Fruit fly (Drosophila melanogaster): ENCODE measurements around the gene CG8032.
A peak's percentile ranks its signal among the peaks of the same experiment; 100 is the strongest.

CG8032 gene

DNA sequence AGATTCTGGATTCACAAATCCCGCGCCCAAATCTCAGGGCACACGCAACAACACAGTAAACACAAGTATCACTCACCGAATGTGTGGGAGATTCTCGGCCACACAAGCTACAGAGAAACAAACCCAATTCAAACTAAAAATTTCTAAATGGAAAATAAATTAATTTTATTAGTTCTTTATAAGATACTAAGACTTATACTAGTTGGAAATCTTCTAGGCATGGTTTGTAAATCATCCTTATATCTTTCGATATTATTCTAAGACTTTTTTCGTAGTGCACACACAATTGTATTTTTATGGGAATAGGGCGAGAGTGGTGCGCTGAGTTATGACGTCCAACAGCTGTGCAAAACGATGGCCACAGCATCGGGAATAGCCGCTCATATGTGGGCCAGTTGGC lies 44.8 kb upstream of the CG8032 start (continued):
- TF ChIP-seq lov (optimal IDR thresholded peaks at IDR 0.05): no peak
- TF ChIP-seq lov (GFP tag; IDR thresholded peaks at IDR 0.05): 0 out of 3 replicates have a peak, but pooled peaks have one; percentile 16
- peak; percentile 47; the same call in 1 of the 3 replicates for TF ChIP-seq row (GFP tag; IDR thresholded peaks at IDR 0.05)
- TF ChIP-seq CG18599 (GFP tag; optimal IDR thresholded peaks at IDR 0.05): peak; percentile 56
- TF ChIP-seq Oli (tag; optimal IDR thresholded peaks at IDR 0.05): no peak
- no peak for TF ChIP-seq MTF-1 (GFP tag; optimal IDR thresholded peaks at IDR 0.05; ENCODE audit: borderline replicate concordance)
- peak; percentile 5 for TF ChIP-seq Abd-B (GFP tag; optimal IDR thresholded peaks at IDR 0.05)
- 0 out of 2 replicates have a peak, but pooled peaks have one; percentile 18 for TF ChIP-seq Rfx (GFP tag; IDR thresholded peaks at IDR 0.05)
- peak; percentile 43 for TF ChIP-seq CG31441 (GFP tag; IDR thresholded peaks at IDR 0.05)
- TF ChIP-seq Hr51 (GFP tag; optimal IDR thresholded peaks at IDR 0.05): peak in 1 of 2 experiments; percentile 42
- no peak for TF ChIP-seq Trl (optimal IDR thresholded peaks at IDR 0.05)
- no peak for TF ChIP-seq Trl (GFP tag; optimal IDR thresholded peaks at IDR 0.05)
- 0 out of 2 replicates have a peak, but pooled peaks have one; percentile 18 for TF ChIP-seq stc (GFP tag; IDR thresholded peaks at IDR 0.05)
- no peak for TF ChIP-seq lmd (GFP tag; IDR thresholded peaks at IDR 0.05)
- no peak for TF ChIP-seq Gug (GFP tag; IDR thresholded peaks at IDR 0.05)
- TF ChIP-seq CG7839 (tag; optimal IDR thresholded peaks at IDR 0.05): peak; percentile 31
- peak; percentile 14 for TF ChIP-seq Fer3 (tag; optimal IDR thresholded peaks at IDR 0.05)
- peak; percentile 35 for TF ChIP-seq CG9215 (GFP tag; IDR thresholded peaks at IDR 0.05)
- peak; percentile 5; the same call in 1 of the 2 replicates for TF ChIP-seq slbo (GFP tag; IDR thresholded peaks at IDR 0.05)
- peak; percentile 43 for TF ChIP-seq tap (tag; optimal IDR thresholded peaks at IDR 0.05)

DNA sequence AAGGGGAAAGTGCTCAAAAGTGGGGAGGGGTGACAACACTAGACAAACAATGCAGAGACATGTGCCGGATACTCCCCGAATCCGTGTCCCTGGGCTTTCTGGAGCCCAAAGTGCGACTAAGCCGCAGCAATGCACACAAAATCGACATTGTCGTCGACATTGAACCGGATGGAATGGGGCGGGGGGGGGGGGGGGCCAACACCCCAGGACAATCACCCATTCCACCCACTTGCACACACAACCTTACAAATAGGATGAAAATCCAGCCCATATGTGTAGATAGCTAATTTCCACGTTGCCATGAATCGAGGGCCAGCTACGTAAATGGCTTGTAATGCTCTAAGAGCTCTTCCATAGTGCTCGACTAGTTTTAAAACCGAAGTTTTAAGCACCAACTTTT lies 43.2 kb upstream of the CG8032 start:
- TF ChIP-seq Hr39 (optimal IDR thresholded peaks at IDR 0.05) (peak; percentile 67), CG15073 (GFP tag; optimal IDR thresholded peaks at IDR 0.05) (no peak), CG10654 (GFP tag; optimal IDR thresholded peaks at IDR 0.05) (no peak)

DNA sequence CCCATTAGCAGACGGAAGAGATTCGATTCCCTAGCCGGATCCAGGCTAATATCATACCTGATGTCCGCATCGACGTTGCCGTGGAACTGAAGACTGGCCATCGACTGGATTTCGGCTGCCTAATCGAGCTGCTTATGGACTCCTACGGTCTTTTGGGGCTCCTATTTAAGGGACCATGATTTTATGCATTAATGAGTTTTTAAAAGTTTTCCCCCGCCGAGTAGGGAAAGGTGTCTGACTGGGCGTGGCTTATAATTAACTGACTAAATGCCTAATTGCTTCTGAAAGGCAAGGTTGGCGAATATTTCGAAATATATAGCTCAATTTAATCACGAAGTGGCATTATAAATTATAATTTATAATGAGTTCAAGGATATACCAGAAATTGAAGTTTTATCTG lies 28.1 kb upstream of the CG8032 start, which contains the start of gene Or85e:
Gene Or85e (minus strand): TSS at position 101 of the 400 bp plus-strand sequence.
- no peak for TF ChIP-seq hth (optimal IDR thresholded peaks at IDR 0.05)

DNA sequence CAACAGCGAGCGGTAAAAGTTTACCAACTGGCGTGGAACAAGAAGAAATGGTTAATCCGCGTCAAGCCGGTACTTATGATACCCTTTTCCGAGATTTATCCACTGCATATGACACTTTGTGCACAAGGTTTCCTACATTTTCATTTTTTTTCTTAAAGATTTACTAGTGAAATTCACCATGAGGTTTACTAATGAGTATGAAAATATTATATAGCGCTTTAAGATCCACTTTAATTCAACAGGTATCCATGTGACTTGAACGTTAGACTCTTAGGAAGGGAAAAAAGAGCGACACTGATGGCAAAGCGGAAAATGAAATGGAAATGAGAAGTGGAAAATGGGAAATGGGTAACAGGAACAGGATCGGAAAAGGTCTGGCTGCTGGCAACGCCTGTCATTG lies 25.3 kb upstream of the CG8032 start:
- peak; percentile 58 for TF ChIP-seq scrt (GFP tag; optimal IDR thresholded peaks at IDR 0.05)
- TF ChIP-seq Doc2 (GFP tag; IDR thresholded peaks at IDR 0.05): no peak
- no peak for TF ChIP-seq PHDP (tag; optimal IDR thresholded peaks at IDR 0.05)
- TF ChIP-seq Neu2 (GFP tag; optimal IDR thresholded peaks at IDR 0.05; ENCODE audit: borderline replicate concordance): no peak

DNA sequence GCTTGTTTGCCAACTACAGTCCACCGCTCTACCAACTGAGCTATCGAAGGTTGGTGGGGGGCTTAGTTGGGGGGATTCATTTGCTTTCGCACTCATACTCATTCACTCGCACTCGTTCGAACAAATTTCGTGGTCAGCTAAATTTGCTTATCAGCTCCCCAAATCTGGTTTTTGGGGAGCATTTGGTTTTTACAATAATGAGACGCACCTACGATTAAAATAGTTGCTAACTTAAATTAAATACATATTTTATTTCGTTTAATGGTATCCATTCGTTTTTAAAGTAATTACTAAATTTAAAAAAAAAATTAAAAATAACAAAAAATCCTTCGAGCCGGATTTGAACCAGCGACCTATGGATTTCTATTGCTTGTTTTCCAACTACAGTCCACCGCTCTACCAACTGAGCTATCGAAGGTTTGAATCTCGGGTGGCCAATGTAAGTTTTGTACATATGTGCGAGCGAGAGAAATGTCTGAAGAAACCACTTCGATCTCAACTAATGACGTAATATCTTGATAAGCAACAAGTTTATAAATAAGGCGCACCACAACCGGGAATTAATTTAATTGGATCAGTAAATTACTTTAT lies 21.4 kb upstream of the CG8032 start:
- TF ChIP-seq unpg (GFP tag; optimal IDR thresholded peaks at IDR 0.05) (no peak), pzg (GFP tag; optimal IDR thresholded peaks at IDR 0.05) (no peak), GATAe (GFP tag; conservative IDR thresholded peaks at IDR 0.05) (no peak), lov (optimal IDR thresholded peaks at IDR 0.05) (no peak), lov (GFP tag; IDR thresholded peaks at IDR 0.05) (no peak), Blimp-1 (GFP tag; optimal IDR thresholded peaks at IDR 0.05) (no peak), Vsx1 (GFP tag; optimal IDR thresholded peaks at IDR 0.05) (peak; percentile 17), CG10565 (GFP tag; optimal IDR thresholded peaks at IDR 0.05) (no peak), CrebB (tag; optimal IDR thresholded peaks at IDR 0.05) (no peak), Bdp1 (GFP tag; optimal IDR thresholded peaks at IDR 0.05) (peak; percentile 98), Gsc (GFP tag; IDR thresholded peaks at IDR 0.05) (no peak), CG32767 (GFP tag; IDR thresholded peaks at IDR 0.05) (no peak), ems (GFP tag; optimal IDR thresholded peaks at IDR 0.05) (no peak), dmrt11E (tag; optimal IDR thresholded peaks at IDR 0.05) (no peak), CG2202 (tag; optimal IDR thresholded peaks at IDR 0.05) (no peak), zf30C (GFP tag; optimal IDR thresholded peaks at IDR 0.05) (no peak), CG14860 (GFP tag; IDR thresholded peaks at IDR 0.05; ENCODE audit: partially characterized antibody) (peak; percentile 56; the same call in 2 of the 3 replicates), ranshi (GFP tag; IDR thresholded peaks at IDR 0.05) (no peak), CG1529 (GFP tag; optimal IDR thresholded peaks at IDR 0.05) (no peak), rib (GFP tag; IDR thresholded peaks at IDR 0.05) (no peak)
